Fruit fly (Drosophila melanogaster): ENCODE results near the gene CG11696.

Gene CG11696

DNA sequence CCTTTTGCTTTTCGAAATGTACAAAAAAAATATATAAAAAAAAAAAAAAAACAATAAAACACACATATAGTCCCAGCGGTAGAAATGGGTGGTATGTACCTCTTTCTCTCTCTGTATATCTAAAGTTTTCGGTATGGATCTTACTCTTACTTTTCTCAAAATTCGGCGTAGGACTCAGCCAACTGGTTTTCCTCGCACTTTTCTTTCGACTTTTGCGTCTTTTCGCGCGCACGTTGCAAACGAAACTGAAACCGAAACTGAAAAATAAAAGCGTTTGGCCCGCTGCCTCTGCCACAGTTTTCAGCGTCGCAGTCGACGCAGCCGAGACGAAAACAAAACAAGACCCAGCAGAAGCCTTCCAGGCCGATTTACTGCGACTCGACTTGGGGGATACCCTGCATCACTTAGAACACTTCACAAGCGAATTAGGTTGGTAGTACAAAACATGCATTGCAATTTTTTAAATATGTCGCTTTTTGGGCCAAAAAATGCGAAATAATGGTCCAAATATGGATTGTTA, 15.1 kb upstream of the CG11696 start, which contains the start of gene CG1572 (continued):
- TF ChIP-seq Scr (GFP tag; IDR thresholded peaks at IDR 0.05; ENCODE audit: partially characterized antibody) (no peak), Jarid2 (GFP tag; optimal IDR thresholded peaks at IDR 0.05) (peak; percentile 57), MBD-R2 (GFP tag; IDR thresholded peaks at IDR 0.05) (no peak), Stat92E (GFP tag; optimal IDR thresholded peaks at IDR 0.05) (no peak), CG11398 (GFP tag; optimal IDR thresholded peaks at IDR 0.05) (no peak), Atf3 (GFP tag; optimal IDR thresholded peaks at IDR 0.05) (peak; percentile 30), mld (GFP tag; IDR thresholded peaks at IDR 0.05; ENCODE audit: partially characterized antibody) (no peak), btn (GFP tag; optimal IDR thresholded peaks at IDR 0.05) (no peak), CG10959 (GFP tag; IDR thresholded peaks at IDR 0.05) (no peak), ATbp (GFP tag; optimal IDR thresholded peaks at IDR 0.05) (no peak), Vsx1 (GFP tag; optimal IDR thresholded peaks at IDR 0.05) (no peak), CG4328 (GFP tag; optimal IDR thresholded peaks at IDR 0.05) (no peak), CG1024 (GFP tag; IDR thresholded peaks at IDR 0.05) (no peak), CG3281 (GFP tag; optimal IDR thresholded peaks at IDR 0.05) (no peak), CG2129 (GFP tag; IDR thresholded peaks at IDR 0.05; ENCODE audit: partially characterized antibody) (no peak), Ravus (GFP tag; IDR thresholded peaks at IDR 0.05) (no peak), pros (GFP tag; optimal IDR thresholded peaks at IDR 0.05) (no peak), CG12942 (GFP tag; optimal IDR thresholded peaks at IDR 0.05) (no peak), ash1 (GFP tag; optimal IDR thresholded peaks at IDR 0.05) (no peak), CG9727 (GFP tag; optimal IDR thresholded peaks at IDR 0.05) (no peak), tgo (GFP tag; IDR thresholded peaks at IDR 0.05) (no peak), kay (GFP tag; optimal IDR thresholded peaks at IDR 0.05) (no peak), zfh2 (GFP tag; optimal IDR thresholded peaks at IDR 0.05) (no peak), PHDP (tag; optimal IDR thresholded peaks at IDR 0.05) (no peak), CG11085 (GFP tag; IDR thresholded peaks at IDR 0.05) (no peak), zfh1 (GFP tag; IDR thresholded peaks at IDR 0.05) (peak; percentile 46; the same call in 1 of the 3 replicates), CG11695 (GFP tag; IDR thresholded peaks at IDR 0.05) (no peak; the same call in 2 of the 3 replicates), CG6654 (GFP tag; optimal IDR thresholded peaks at IDR 0.05) (no peak), Sry-δ (GFP tag; optimal IDR thresholded peaks at IDR 0.05) (no peak), CG10321 (GFP tag; IDR thresholded peaks at IDR 0.05) (no peak), Bdp1 (GFP tag; optimal IDR thresholded peaks at IDR 0.05) (no peak), CG11560 (tag; IDR thresholded peaks at IDR 0.05) (no peak), Antp (GFP tag; optimal IDR thresholded peaks at IDR 0.05) (no peak), Hr78 (GFP tag; optimal IDR thresholded peaks at IDR 0.05) (no peak), CG10147 (GFP tag; optimal IDR thresholded peaks at IDR 0.05) (no peak), CG31224 (GFP tag; IDR thresholded peaks at IDR 0.05) (0 out of 2 replicates have a peak, but pooled peaks have one; percentile 17), CG32772 (GFP tag; IDR thresholded peaks at IDR 0.05) (no peak), Elba2 (GFP tag; optimal IDR thresholded peaks at IDR 0.05) (no peak), ab (GFP tag; optimal IDR thresholded peaks at IDR 0.05) (no peak), eve (GFP tag; optimal IDR thresholded peaks at IDR 0.05) (no peak), CG8765 (GFP tag; IDR thresholded peaks at IDR 0.05) (no peak), az2 (GFP tag; optimal IDR thresholded peaks at IDR 0.05) (no peak), Pdp1 (GFP tag; optimal IDR thresholded peaks at IDR 0.05) (no peak), tap (tag; optimal IDR thresholded peaks at IDR 0.05) (no peak), CG34376 (GFP tag; optimal IDR thresholded peaks at IDR 0.05) (no peak), Ada2b (GFP tag; IDR thresholded peaks at IDR 0.05) (no peak), CG17359 (tag; optimal IDR thresholded peaks at IDR 0.05) (no peak), B-H1 (GFP tag; IDR thresholded peaks at IDR 0.05) (no peak), Side (GFP tag; optimal IDR thresholded peaks at IDR 0.05) (no peak), CG32532 (GFP tag; IDR thresholded peaks at IDR 0.05) (peak; percentile 42), CG9876 (GFP tag; optimal IDR thresholded peaks at IDR 0.05) (no peak)

All from whole organism, embryonic.